Worm (Caenorhabditis elegans): ENCODE results near the gene mrps-18B.

The mrps-18B gene

ce11 chrII:8570977-8571376, 45.5 kb downstream of the mrps-18B start, which contains the start of gene bcs-1:
Gene bcs-1, plus strand, starts transcription at chrII:8571085.
- no peak for TF ChIP-seq egl-27 (tag; optimal IDR thresholded peaks at IDR 0.05)
- no peak for TF ChIP-seq nhr-11 (tag; optimal IDR thresholded peaks at IDR 0.05)
- no peak for TF ChIP-seq unc-39 (tag; optimal IDR thresholded peaks at IDR 0.05)
- no peak for TF ChIP-seq ceh-82 (tag; optimal IDR thresholded peaks at IDR 0.05)
- TF ChIP-seq ztf-4 (tag; optimal IDR thresholded peaks at IDR 0.05), result no peak
- no peak for TF ChIP-seq nhr-67 (tag; optimal IDR thresholded peaks at IDR 0.05)
- TF ChIP-seq elt-3 (tag; optimal IDR thresholded peaks at IDR 0.05), result no peak
- no peak for TF ChIP-seq egl-5 (tag; optimal IDR thresholded peaks at IDR 0.05)
- TF ChIP-seq fkh-2 (tag; optimal IDR thresholded peaks at IDR 0.05), result no peak

ce11 chrII:8573044-8573443, 47.6 kb downstream of the mrps-18B start, which contains the start of gene F54C9.7:
Gene F54C9.7, plus strand, starts transcription at chrII:8573344.
- TF ChIP-seq snpc-4 (tag; optimal IDR thresholded peaks at IDR 0.05) (no peak), nhr-77 (tag; optimal IDR thresholded peaks at IDR 0.05) (no peak), ceh-16 (tag; optimal IDR thresholded peaks at IDR 0.05) (no peak), nfya-1 (tag; optimal IDR thresholded peaks at IDR 0.05; ENCODE audit: insufficient read depth) (no peak)

ce11 chrII:8575184-8575583, 49.7 kb downstream of the mrps-18B start, which contains the start of gene puf-5:
Gene puf-5, plus strand, starts transcription at chrII:8575541.
- TF ChIP-seq nhr-76 (tag; optimal IDR thresholded peaks at IDR 0.05) (no peak), ceh-16 (tag; optimal IDR thresholded peaks at IDR 0.05) (no peak), fos-1 (tag; optimal IDR thresholded peaks at IDR 0.05) (no peak), hmg-11 (tag; optimal IDR thresholded peaks at IDR 0.05) (no peak)
